Worm (Caenorhabditis elegans): Measurements from ENCODE around the gene F58D12.1.
A peak's percentile ranks its signal among the peaks of the same experiment; 100 is the strongest.

DNA sequence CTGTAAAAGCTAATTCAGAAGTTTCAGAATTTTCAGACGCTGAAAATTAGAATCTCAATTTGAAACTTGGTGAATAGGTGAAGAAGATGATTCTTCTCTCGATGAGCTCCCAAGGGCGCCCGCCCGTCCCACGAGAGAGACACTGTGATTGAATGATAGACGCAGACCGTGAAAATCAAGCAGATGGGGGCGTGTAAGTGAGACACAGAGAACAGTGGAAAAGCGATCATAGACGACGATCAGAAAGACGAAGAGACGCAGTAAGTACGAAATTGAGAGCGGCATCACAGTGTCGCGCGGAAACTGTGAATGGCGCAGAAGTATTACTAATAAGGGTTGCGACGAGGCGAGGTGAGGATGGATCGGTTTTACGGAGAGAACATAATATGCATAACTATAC lies 47.0 kb upstream of the F58D12.1 start:
- TF ChIP-seq ztf-23 (GFP tag; IDR thresholded peaks at IDR 0.05) (no peak), med-1 (GFP tag; optimal IDR thresholded peaks at IDR 0.05; ENCODE audit: insufficient read depth) (no peak), flt-1 (GFP tag; IDR thresholded peaks at IDR 0.05) (no peak), cog-1 (tag; optimal IDR thresholded peaks at IDR 0.05) (peak; percentile 24)
